Worm (Caenorhabditis elegans): ENCODE measurements around the gene C06E1.9.

DNA sequence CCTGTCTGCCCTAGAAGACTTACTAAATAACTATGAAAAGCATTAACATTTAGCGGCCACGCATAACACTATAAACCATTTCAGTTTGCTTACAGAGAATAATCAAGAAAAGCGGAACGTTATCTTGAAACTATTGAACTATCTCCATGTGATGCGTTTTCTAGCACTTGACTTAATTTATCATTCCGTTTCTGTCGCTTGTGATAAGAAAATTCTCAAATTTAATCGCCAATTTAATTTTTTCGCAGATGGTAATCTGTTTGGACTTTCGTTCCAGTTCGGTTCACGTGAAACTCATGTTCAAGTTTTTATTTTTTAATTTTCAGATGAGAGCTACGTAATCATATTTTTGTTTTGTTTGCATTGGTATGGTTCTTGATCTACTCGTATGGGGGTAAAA, 47.4 kb upstream of the C06E1.9 start:
- no peak for TF ChIP-seq snpc-4 (tag; optimal IDR thresholded peaks at IDR 0.05)
- no peak for TF ChIP-seq ceh-63 (GFP tag; optimal IDR thresholded peaks at IDR 0.05)
- TF ChIP-seq mab-9 (GFP tag; IDR thresholded peaks at IDR 0.05): no peak
- TF ChIP-seq mep-1 (tag; optimal IDR thresholded peaks at IDR 0.05): no peak
- no peak for TF ChIP-seq blmp-1 (tag; optimal IDR thresholded peaks at IDR 0.05)
- no peak for TF ChIP-seq ces-1 (GFP tag; optimal IDR thresholded peaks at IDR 0.05)
- TF ChIP-seq sptf-1 (tag; optimal IDR thresholded peaks at IDR 0.05): no peak
- no peak for TF ChIP-seq nhr-237 (tag; optimal IDR thresholded peaks at IDR 0.05)

Data from whole organism, L1 larva.